Worm (Caenorhabditis elegans) whole organism, late embryonic: ENCODE results near the gene B0303.4.

Source experiments
- C38D4.7 ChIP-seq: fragments of 200-800 bp; sonication (Bioruptor generic); optimal IDR thresholded peaks from 2 replicates; lab custom pipeline; 2018; ENCODE audit warnings: mild to moderate bottlenecking, missing genetic modification characterization, moderate library complexity, missing compliant biosample characterization
- Y22D7AL.16 ChIP-seq: sonication (generic microtip); optimal IDR thresholded peaks from 2 replicates; lab custom pipeline; 2016; ENCODE audit warnings: missing genetic modification characterization, missing compliant biosample characterization
- ahr-1 ChIP-seq: sonication (generic microtip); optimal IDR thresholded peaks from 2 replicates; lab custom pipeline; 2016; ENCODE audit warnings: missing genetic modification characterization, missing compliant biosample characterization
- ceh-14 ChIP-seq: sonication (generic microtip); optimal IDR thresholded peaks from 2 replicates; lab custom pipeline; 2016; ENCODE audit warnings: missing genotype, missing genetic modification characterization, missing compliant biosample characterization
- ceh-18 ChIP-seq: sonication (generic microtip); optimal IDR thresholded peaks from 2 replicates; lab custom pipeline; 2016; ENCODE audit warnings: missing genetic modification characterization, missing compliant biosample characterization
- ceh-22 ChIP-seq: sonication (generic microtip); optimal IDR thresholded peaks from 2 replicates; lab custom pipeline; 2017; ENCODE audit warnings: missing biosample characterization, missing genetic modification characterization
- ceh-31 ChIP-seq: sonication (generic microtip); optimal IDR thresholded peaks from 2 replicates; lab custom pipeline; 2016; ENCODE audit warnings: missing genetic modification characterization, missing compliant biosample characterization
- ceh-45 ChIP-seq: fragments of 200-800 bp; sonication (Bioruptor generic); IDR thresholded peaks from 2 replicates; pipeline ENCODE4 v1.3.6; 2022; ENCODE audit warnings: missing genetic modification reagents, missing genetic modification characterization, missing compliant biosample characterization
- ceh-6 ChIP-seq: fragments of 200-800 bp; sonication (Bioruptor generic); optimal IDR thresholded peaks from 2 replicates; lab custom pipeline; 2018; ENCODE audit warnings: mild to moderate bottlenecking, missing genetic modification characterization, missing compliant biosample characterization
- ceh-9 ChIP-seq: sonication (generic microtip); optimal IDR thresholded peaks from 2 replicates; lab custom pipeline; 2016; ENCODE audit warnings: mild to moderate bottlenecking, missing genetic modification characterization, inconsistent platforms, missing compliant biosample characterization
- che-1 ChIP-seq: sonication (generic microtip); optimal IDR thresholded peaks from 2 replicates; lab custom pipeline; 2016; ENCODE audit warnings: mild to moderate bottlenecking, missing genetic modification characterization, missing compliant biosample characterization
- dmd-4 ChIP-seq: sonication (generic microtip); optimal IDR thresholded peaks from 2 replicates; lab custom pipeline; 2016; ENCODE audit warnings: borderline replicate concordance, missing genetic modification characterization, missing compliant biosample characterization
- dve-1 ChIP-seq: sonication (generic microtip); optimal IDR thresholded peaks from 2 replicates; lab custom pipeline; 2017; ENCODE audit warnings: antibody characterized with exemption, mild to moderate bottlenecking, missing genetic modification characterization, missing compliant biosample characterization
- elt-2 ChIP-seq: sonication (generic microtip); optimal IDR thresholded peaks from 2 replicates; lab custom pipeline; 2016; ENCODE audit warnings: missing genetic modification reagents, missing genetic modification characterization, missing compliant biosample characterization
- elt-4 ChIP-seq: sonication (generic microtip); optimal IDR thresholded peaks from 2 replicates; lab custom pipeline; 2016; ENCODE audit warnings: missing genetic modification characterization, missing compliant biosample characterization
- fax-1 ChIP-seq: sonication (generic microtip); optimal IDR thresholded peaks from 2 replicates; lab custom pipeline; 2016; ENCODE audit warnings: missing genotype, missing genetic modification characterization, missing compliant biosample characterization
- fkh-6 ChIP-seq: sonication (generic microtip); optimal IDR thresholded peaks from 2 replicates; lab custom pipeline; 2016; ENCODE audit warnings: missing genetic modification characterization, missing compliant biosample characterization
- gmeb-2 ChIP-seq: sonication (generic microtip); optimal IDR thresholded peaks from 2 replicates; lab custom pipeline; 2016; ENCODE audit warnings: missing genetic modification characterization, inconsistent platforms, missing compliant biosample characterization
- hlh-13 ChIP-seq: fragments of 200-800 bp; sonication (Bioruptor generic); optimal IDR thresholded peaks from 2 replicates; lab custom pipeline; 2018; ENCODE audit warnings: mild to moderate bottlenecking, missing genetic modification characterization, missing compliant biosample characterization
- hlh-6 ChIP-seq: sonication (generic microtip); optimal IDR thresholded peaks from 2 replicates; lab custom pipeline; 2016; ENCODE audit warnings: missing genotype, missing genetic modification characterization, missing compliant biosample characterization
- hlh-8 ChIP-seq: sonication (generic microtip); optimal IDR thresholded peaks from 2 replicates; lab custom pipeline; 2016; ENCODE audit warnings: missing genotype, missing genetic modification characterization, missing compliant biosample characterization
- lin-11 ChIP-seq: fragments of 200-800 bp; sonication (Bioruptor generic); optimal IDR thresholded peaks from 2 replicates; lab custom pipeline; 2018; ENCODE audit warnings: mild to moderate bottlenecking, missing genetic modification characterization, missing compliant biosample characterization
- nfya-1 ChIP-seq: sonication (generic microtip); optimal IDR thresholded peaks from 2 replicates; lab custom pipeline; 2017; ENCODE audit warnings: missing genetic modification characterization, mild to moderate bottlenecking, missing compliant biosample characterization, antibody characterized with exemption, moderate library complexity
- nhr-232 ChIP-seq: sonication (generic microtip); optimal IDR thresholded peaks from 2 replicates; lab custom pipeline; 2016; ENCODE audit warnings: missing genetic modification characterization, missing compliant biosample characterization
- pat-9 ChIP-seq: fragments of 200-800 bp; sonication (Bioruptor generic); optimal IDR thresholded peaks from 2 replicates; lab custom pipeline; 2018; ENCODE audit warnings: mild to moderate bottlenecking, missing genetic modification characterization, moderate library complexity, missing compliant biosample characterization
- pax-1 ChIP-seq: fragments of 150-350 bp; optimal IDR thresholded peaks from 2 replicates; lab custom pipeline; 2014; ENCODE audit warnings: missing biosample characterization, missing genetic modification characterization
- pros-1 ChIP-seq: fragments of 150-350 bp; optimal IDR thresholded peaks from 2 replicates; lab custom pipeline; 2014; ENCODE audit warnings: missing biosample characterization, missing genetic modification reagents, missing genetic modification characterization
- sdc-2 ChIP-seq: sonication (generic microtip); optimal IDR thresholded peaks from 2 replicates; lab custom pipeline; 2016; ENCODE audit warnings: missing genotype, missing genetic modification characterization, missing compliant biosample characterization
- sox-4 ChIP-seq: sonication (generic microtip); optimal IDR thresholded peaks from 2 replicates; lab custom pipeline; 2017; ENCODE audit warnings: mild to moderate bottlenecking, missing genetic modification characterization, inconsistent platforms, missing compliant biosample characterization
- syd-9 ChIP-seq: sonication (generic microtip); optimal IDR thresholded peaks from 2 replicates; lab custom pipeline; 2016; ENCODE audit warnings: mild to moderate bottlenecking, missing genetic modification characterization, moderate library complexity, missing compliant biosample characterization
- tbx-7 ChIP-seq: sonication (generic microtip); optimal IDR thresholded peaks from 2 replicates; lab custom pipeline; 2016; ENCODE audit warnings: missing genotype, missing genetic modification characterization, missing compliant biosample characterization
- unc-3 ChIP-seq, 2 experiments: fragments of 200-800 bp in 1 of 2; sonication (Bioruptor generic) in 1 of 2; sonication (generic microtip) in 1 of 2; conservative IDR thresholded peaks in 1 of 2; optimal IDR thresholded peaks in 1 of 2; 2 replicates each; pipeline versions ENCODE4 v1.3.6 to Lab custom; 2016 to 2022; ENCODE audit warnings: missing compliant biosample characterization in 2 of 2, missing genetic modification characterization in 2 of 2, missing genetic modification reagents in 1 of 2
- unc-55 ChIP-seq: sonication (generic microtip); optimal IDR thresholded peaks from 2 replicates; lab custom pipeline; 2017; ENCODE audit warnings: missing biosample characterization, missing genetic modification reagents, missing genetic modification characterization
- unc-86 ChIP-seq: sonication (generic microtip); optimal IDR thresholded peaks from 2 replicates; lab custom pipeline; 2016; ENCODE audit warnings: missing genetic modification characterization, missing compliant biosample characterization

The B0303.4 gene

ce11 chrIII:8652112-8652694 is 37.4 kb upstream of the B0303.4 start:
- no peak for TF ChIP-seq ceh-45 (GFP tag; lab: Robert Waterston, UW)

ce11 chrIII:8652922-8653321 is 36.7 kb upstream of the B0303.4 start:
- TF ChIP-seq ceh-6 (GFP tag; lab: Kevin White, UChicago): peak; percentile 54
- no peak for TF ChIP-seq ahr-1 (tag; lab: Kevin White, UChicago)
- peak; percentile 53 for TF ChIP-seq gmeb-2 (tag; lab: Kevin White, UChicago)
- no peak for TF ChIP-seq hlh-6 (tag; lab: Kevin White, UChicago)
- TF ChIP-seq pax-1 (tag; lab: Kevin White, UChicago): no peak
- TF ChIP-seq sox-4 (tag; lab: Kevin White, UChicago): peak; percentile 21
- peak; percentile 45 for TF ChIP-seq Y22D7AL.16
- peak; percentile 49 for TF ChIP-seq syd-9 (tag; lab: Kevin White, UChicago)
- peak; percentile 14 for TF ChIP-seq dmd-4 (tag; lab: Kevin White, UChicago)
- peak; percentile 19 for TF ChIP-seq nfya-1
- TF ChIP-seq pros-1: no peak
- TF ChIP-seq fkh-6 (tag; lab: Kevin White, UChicago): peak; percentile 12
- TF ChIP-seq hlh-13 (GFP tag; lab: Kevin White, UChicago): peak; percentile 26
- peak; percentile 45 for TF ChIP-seq che-1
- peak; percentile 46; the same call in 1 of the 2 replicates for TF ChIP-seq unc-3 (GFP tag; conservative IDR thresholded peaks at IDR 0.05; lab: Robert Waterston, UW)
- no peak for TF ChIP-seq unc-3 (tag; optimal IDR thresholded peaks at IDR 0.05; lab: Kevin White, UChicago)
- TF ChIP-seq C38D4.7 (GFP tag; lab: Kevin White, UChicago): peak; percentile 40
- TF ChIP-seq lin-11: peak; percentile 12
- TF ChIP-seq fax-1 (tag; lab: Kevin White, UChicago): peak; percentile 18
- TF ChIP-seq ceh-31: no peak
- TF ChIP-seq pat-9 (tag; lab: Kevin White, UChicago): peak; percentile 8
- TF ChIP-seq unc-55 (GFP tag; lab: Kevin White, UChicago): no peak
- peak; percentile 47 for TF ChIP-seq ceh-18 (tag; lab: Kevin White, UChicago)
- peak; percentile 25 for TF ChIP-seq elt-2 (tag; lab: Kevin White, UChicago)
- peak; percentile 8 for TF ChIP-seq sdc-2 (tag; lab: Kevin White, UChicago)
- TF ChIP-seq elt-4 (tag; lab: Kevin White, UChicago): no peak
- peak; percentile 5 for TF ChIP-seq ceh-14 (tag; lab: Kevin White, UChicago)
- peak; percentile 37 for TF ChIP-seq nhr-232 (tag; lab: Kevin White, UChicago)
- no peak for TF ChIP-seq unc-86 (tag; lab: Kevin White, UChicago)
- peak; percentile 23 for TF ChIP-seq dve-1 (tag; lab: Kevin White, UChicago)

- TF ChIP-seq lin-11: no peak
- TF ChIP-seq ceh-22 (tag; lab: Kevin White, UChicago): no peak
- TF ChIP-seq sox-4 (tag; lab: Kevin White, UChicago): no peak
- TF ChIP-seq tbx-7 (tag; lab: Kevin White, UChicago): no peak
- no peak for TF ChIP-seq pros-1
- no peak for TF ChIP-seq C38D4.7 (GFP tag; lab: Kevin White, UChicago)
- TF ChIP-seq unc-3 (GFP tag; conservative IDR thresholded peaks at IDR 0.05; lab: Robert Waterston, UW): no peak
- no peak for TF ChIP-seq unc-3 (tag; optimal IDR thresholded peaks at IDR 0.05; lab: Kevin White, UChicago)
- no peak for TF ChIP-seq unc-86 (tag; lab: Kevin White, UChicago)
Measured at ce11 chrIII:8653457-8653856, 36.2 kb upstream of the B0303.4 start.

ce11 chrIII:8653875-8654386 is 35.7 kb upstream of the B0303.4 start, which contains the start of gene F22B7.9:
Gene F22B7.9, minus strand, starts transcription at chrIII:8653925.
- no peak for TF ChIP-seq ceh-9
- TF ChIP-seq che-1: no peak
- no peak for TF ChIP-seq ceh-31
- no peak for TF ChIP-seq hlh-8 (tag; lab: Kevin White, UChicago)
